Fruit fly (Drosophila melanogaster) whole organism, wandering third instar larva: ENCODE data around the gene Axs.
A peak's percentile ranks its signal among the peaks of the same experiment; 100 is the strongest.

Experiments
- Abd-B ChIP-seq: fragments of >200 bp; optimal IDR thresholded peaks from 2 replicates; lab custom pipeline; 2017; ENCODE audit warnings: missing biosample characterization, missing genetic modification characterization
- CG32264 ChIP-seq: fragments of 200-800 bp; sonication (Bioruptor generic); optimal IDR thresholded peaks from 2 replicates; lab custom pipeline; 2016; ENCODE audit warnings: missing biosample characterization, missing genetic modification characterization
- CG9705 ChIP-seq: fragments of 200-800 bp; sonication (Bioruptor generic); optimal IDR thresholded peaks from 2 replicates; lab custom pipeline; 2018; ENCODE audit warnings: missing biosample characterization, mild to moderate bottlenecking, missing genetic modification characterization
- CrebA ChIP-seq: fragments of 200-800 bp; sonication (Bioruptor generic); optimal IDR thresholded peaks from 2 replicates; lab custom pipeline; 2016; ENCODE audit warnings: missing biosample characterization, mild to moderate bottlenecking, missing genetic modification characterization, borderline replicate concordance
- Dfd ChIP-seq: fragments of >200 bp; optimal IDR thresholded peaks from 2 replicates; lab custom pipeline; 2017; ENCODE audit warnings: missing biosample characterization, missing genetic modification characterization
- Dif ChIP-seq: fragments of 200-275, 200-300 bp; sonication (Bioruptor generic); optimal IDR thresholded peaks from 2 replicates; lab custom pipeline; 2018; ENCODE audit warnings: missing biosample characterization, missing genetic modification characterization; ENCODE audit not compliant: partially characterized antibody
- HLH106 ChIP-seq: fragments of 200-800 bp; optimal IDR thresholded peaks from 3 replicates; lab custom pipeline; 2019; ENCODE audit warnings: missing biosample characterization, mild to moderate bottlenecking, missing genetic modification characterization, moderate library complexity
- Hnf4 ChIP-seq: fragments of 200-800 bp; sonication (Bioruptor generic); optimal IDR thresholded peaks from 2 replicates; lab custom pipeline; 2016; ENCODE audit warnings: missing biosample characterization, mild to moderate bottlenecking, missing genetic modification characterization
- Hr78 ChIP-seq: fragments of >200 bp; optimal IDR thresholded peaks from 2 replicates; lab custom pipeline; 2017; ENCODE audit warnings: missing biosample characterization, missing genetic modification characterization
- Hr83 ChIP-seq: fragments of 200-300 bp; sonication (Bioruptor generic); optimal IDR thresholded peaks from 2 replicates; lab custom pipeline; 2016; ENCODE audit warnings: missing biosample characterization, mild to moderate bottlenecking, missing genetic modification characterization, moderate library complexity; ENCODE audit not compliant: poor library complexity, severe bottlenecking
- Jra ChIP-seq: sonication (Bioruptor generic); optimal IDR thresholded peaks from 2 replicates; lab custom pipeline; 2016; ENCODE audit warnings: missing biosample characterization, missing genetic modification characterization
- Mio ChIP-seq: sonication (Bioruptor generic); optimal IDR thresholded peaks from 2 replicates; lab custom pipeline; 2016; ENCODE audit warnings: missing biosample characterization, missing genetic modification characterization
- Myc ChIP-seq: fragments of >200 bp; optimal IDR thresholded peaks from 2 replicates; lab custom pipeline; 2017
- N ChIP-seq: fragments of >200 bp; optimal IDR thresholded peaks from 2 replicates; lab custom pipeline; 2018; ENCODE audit warnings: missing biosample characterization, missing external identifiers, missing genetic modification characterization
- OdsH ChIP-seq: fragments of 200-800 bp; sonication (Bioruptor generic); optimal IDR thresholded peaks from 2 replicates; lab custom pipeline; 2016; ENCODE audit warnings: missing biosample characterization, mild to moderate bottlenecking, missing genetic modification characterization
- Rel ChIP-seq, 2 experiments: fragments of 200-800 bp; sonication (Bioruptor generic) in 1 of 2; optimal IDR thresholded peaks; 2 replicates in 1 of 2; 3 replicates in 1 of 2; lab custom pipeline; 2016 to 2019; ENCODE audit warnings: mild to moderate bottlenecking in 2 of 2, missing biosample characterization in 2 of 2, missing genetic modification characterization in 2 of 2, moderate library complexity in 1 of 2
- Sp1 ChIP-seq: fragments of 200-800 bp; sonication (Bioruptor generic); optimal IDR thresholded peaks from 3 replicates; lab custom pipeline; 2019; ENCODE audit warnings: missing biosample characterization, mild to moderate bottlenecking, missing genetic modification characterization, moderate library complexity
- br ChIP-seq: fragments of 200-800 bp; sonication (Bioruptor generic); optimal IDR thresholded peaks from 2 replicates; lab custom pipeline; 2016; ENCODE audit warnings: missing biosample characterization, missing genetic modification characterization
- brk ChIP-seq: fragments of 200-800 bp; sonication (Bioruptor generic); optimal IDR thresholded peaks from 2 replicates; lab custom pipeline; 2016; ENCODE audit warnings: missing biosample characterization, mild to moderate bottlenecking, missing genetic modification characterization
- dl ChIP-seq, 2 experiments: fragments of 175-275, 200-275 bp in 1 of 2; fragments of 200-275 bp in 1 of 2; sonication (Bioruptor generic); optimal IDR thresholded peaks; lab custom pipeline; 2018; ENCODE audit warnings: mild to moderate bottlenecking in 2 of 2, missing biosample characterization in 2 of 2, missing genetic modification characterization in 2 of 2, moderate library complexity in 2 of 2; ENCODE audit not compliant: partially characterized antibody in 2 of 2, insufficient read depth in 1 of 2
- dmrt93B ChIP-seq: fragments of 200-800 bp; sonication (Bioruptor generic); optimal IDR thresholded peaks from 2 replicates; lab custom pipeline; 2018; ENCODE audit warnings: missing biosample characterization, mild to moderate bottlenecking, missing genetic modification characterization
- dsf ChIP-seq: sonication (Bioruptor generic); optimal IDR thresholded peaks from 2 replicates; lab custom pipeline; 2016; ENCODE audit warnings: missing biosample characterization, missing genetic modification characterization, borderline replicate concordance
- ey ChIP-seq: fragments of 200-800 bp; sonication (Bioruptor generic); optimal IDR thresholded peaks from 2 replicates; lab custom pipeline; 2016; ENCODE audit warnings: missing biosample characterization, missing genetic modification characterization
- fru ChIP-seq: fragments of 200-800 bp; sonication (Bioruptor generic); optimal IDR thresholded peaks from 3 replicates; lab custom pipeline; 2016; ENCODE audit warnings: missing biosample characterization, mild to moderate bottlenecking, missing genetic modification characterization
- h ChIP-seq: fragments of 200-800 bp; sonication (Bioruptor generic); optimal IDR thresholded peaks from 3 replicates; lab custom pipeline; 2016; ENCODE audit warnings: missing biosample characterization, mild to moderate bottlenecking, missing genetic modification characterization
- jim ChIP-seq: fragments of 175-275, 200-325 bp; sonication (Bioruptor generic); optimal IDR thresholded peaks from 2 replicates; lab custom pipeline; 2016; ENCODE audit warnings: missing biosample characterization, mild to moderate bottlenecking, missing genetic modification characterization
- lola ChIP-seq: fragments of >200 bp; optimal IDR thresholded peaks from 2 replicates; lab custom pipeline; 2017; ENCODE audit warnings: missing biosample characterization, missing genetic modification characterization
- pan ChIP-seq: fragments of >200 bp; optimal IDR thresholded peaks from 2 replicates; lab custom pipeline; 2017
- psq ChIP-seq: fragments of 200-800 bp; sonication (Bioruptor generic); optimal IDR thresholded peaks from 3 replicates; lab custom pipeline; 2017; ENCODE audit warnings: missing biosample characterization, mild to moderate bottlenecking, missing genetic modification characterization, moderate library complexity
- rgr ChIP-seq: fragments of 200-800 bp; sonication (Bioruptor generic); optimal IDR thresholded peaks from 3 replicates; lab custom pipeline; 2016; ENCODE audit warnings: missing biosample characterization, mild to moderate bottlenecking, missing genetic modification characterization
- sage ChIP-seq: fragments of 200-800 bp; sonication (Bioruptor generic); optimal IDR thresholded peaks from 2 replicates; lab custom pipeline; 2016; ENCODE audit warnings: missing biosample characterization, mild to moderate bottlenecking, missing genetic modification characterization
- sv ChIP-seq: fragments of 200-800 bp; sonication (Bioruptor generic); optimal IDR thresholded peaks from 3 replicates; lab custom pipeline; 2016; ENCODE audit warnings: missing biosample characterization, missing genetic modification characterization
- tai ChIP-seq: sonication (Bioruptor generic); optimal IDR thresholded peaks from 2 replicates; lab custom pipeline; 2016; ENCODE audit warnings: missing biosample characterization, missing genetic modification characterization
- usp ChIP-seq: fragments of >200 bp; optimal IDR thresholded peaks from 2 replicates; lab custom pipeline; 2017; ENCODE audit warnings: missing biosample characterization, missing genetic modification characterization
- woc ChIP-seq: sonication (Bioruptor generic); optimal IDR thresholded peaks from 2 replicates; lab custom pipeline; 2016; ENCODE audit warnings: missing biosample characterization, mild to moderate bottlenecking, missing genetic modification characterization

Axs gene

dm6 chrX:16645472-16645871, 38.2 kb downstream of the Axs start:
- TF ChIP-seq dsf (no peak), woc (GFP tag; lab: Kevin White, UChicago) (no peak), N (no peak), fru (GFP tag; lab: Kevin White, UChicago) (no peak), CG32264 (GFP tag; lab: Kevin White, UChicago) (no peak), Hr83 (no peak), sv (no peak), sage (no peak), Abd-B (GFP tag; lab: Kevin White, UChicago) (no peak), psq (GFP tag; lab: Kevin White, UChicago) (no peak), jim (GFP tag; lab: Kevin White, UChicago) (no peak), br (GFP tag; lab: Kevin White, UChicago) (no peak), Mio (GFP tag; lab: Kevin White, UChicago) (no peak), dl (GFP tag; optimal IDR thresholded peaks at IDR 0.05; lab: Kevin White, UChicago; ENCODE audit: insufficient read depth in 1 of 2, partially characterized antibody in 2 of 2) (no peak)

- TF ChIP-seq Sp1 (GFP tag; lab: Kevin White, UChicago) (no peak), Hr83 (no peak), sv (no peak), Mio (GFP tag; lab: Kevin White, UChicago) (no peak), h (GFP tag; lab: Kevin White, UChicago) (no peak), rgr (GFP tag; lab: Kevin White, UChicago) (no peak)
Observed at dm6 chrX:16644535-16645131, 39.1 kb downstream of the Axs start.

- TF ChIP-seq ey (GFP tag; lab: Kevin White, UChicago) (no peak), Mio (GFP tag; lab: Kevin White, UChicago) (no peak), dmrt93B (GFP tag; lab: Kevin White, UChicago) (no peak), CrebA (GFP tag; lab: Kevin White, UChicago) (no peak), Jra (no peak), pan (no peak), sv (no peak), br (GFP tag; lab: Kevin White, UChicago) (no peak), brk (no peak), usp (GFP tag; lab: Kevin White, UChicago) (no peak), lola (GFP tag; lab: Kevin White, UChicago) (no peak), Hr83 (no peak), h (GFP tag; lab: Kevin White, UChicago) (no peak), Rel (GFP tag; optimal IDR thresholded peaks at IDR 0.05; lab: Kevin White, UChicago) (no peak), Rel (tag; optimal IDR thresholded peaks at IDR 0.05; lab: Kevin White, UChicago) (no peak), dl (GFP tag; optimal IDR thresholded peaks at IDR 0.05; lab: Kevin White, UChicago; ENCODE audit: insufficient read depth in 1 of 2, partially characterized antibody in 2 of 2) (no peak), fru (GFP tag; lab: Kevin White, UChicago) (no peak), Dfd (GFP tag; lab: Kevin White, UChicago) (no peak)
Observed at dm6 chrX:16643363-16643946, 40.2 kb downstream of the Axs start.

- TF ChIP-seq woc (GFP tag; lab: Kevin White, UChicago) (no peak), CG32264 (GFP tag; lab: Kevin White, UChicago) (no peak)
- TF ChIP-seq, all 38 proteins: peak for 0
Observed at dm6 chrX:16641101-16641420, 42.6 kb downstream of the Axs start.

dm6 chrX:16640260-16641100, 43.2 kb downstream of the Axs start, which contains the start of the genes SNRPG and mthl1:
TSS of gene SNRPG (minus strand) at chrX:16640419.
TSS of gene mthl1 (plus strand) at chrX:16640968.
- TF ChIP-seq CG9705 (GFP tag; lab: Kevin White, UChicago) (peak; percentile 61), rgr (GFP tag; lab: Kevin White, UChicago) (peak; percentile 65), Dfd (GFP tag; lab: Kevin White, UChicago) (no peak), dl (GFP tag; optimal IDR thresholded peaks at IDR 0.05; lab: Kevin White, UChicago; ENCODE audit: insufficient read depth in 1 of 2, partially characterized antibody in 2 of 2) (no peak), Dif (GFP tag; lab: Kevin White, UChicago) (no peak), usp (GFP tag; lab: Kevin White, UChicago) (no peak), sage (peak; percentile 34), Myc (peak; percentile 33), Hr78 (peak; percentile 39), Hnf4 (peak; percentile 54), CG32264 (GFP tag; lab: Kevin White, UChicago) (peak; percentile 10), N (peak; percentile 93), HLH106 (peak; percentile 75), psq (GFP tag; lab: Kevin White, UChicago) (peak; percentile 56), OdsH (no peak), sv (peak; percentile 7), CrebA (GFP tag; lab: Kevin White, UChicago) (no peak), br (GFP tag; lab: Kevin White, UChicago) (peak; percentile 44), woc (GFP tag; lab: Kevin White, UChicago) (peak; percentile 80), Rel (GFP tag; optimal IDR thresholded peaks at IDR 0.05; lab: Kevin White, UChicago) (no peak), Rel (tag; optimal IDR thresholded peaks at IDR 0.05; lab: Kevin White, UChicago) (peak; percentile 73), tai (GFP tag; lab: Kevin White, UChicago) (peak; percentile 75), h (GFP tag; lab: Kevin White, UChicago) (peak; percentile 56), brk (no peak), lola (GFP tag; lab: Kevin White, UChicago) (peak; percentile 15), fru (GFP tag; lab: Kevin White, UChicago) (peak; percentile 52)
